Worm (Caenorhabditis elegans): ENCODE results near the gene Y38C1AA.19.

ce11 chrIV:119792-120191, 40.2 kb upstream of the Y38C1AA.19 start:
- TF ChIP-seq aly-2 (tag; optimal IDR thresholded peaks at IDR 0.05) (no peak), lin-13 (GFP tag; optimal IDR thresholded peaks at IDR 0.05) (no peak), snpc-4 (tag; optimal IDR thresholded peaks at IDR 0.05) (no peak), ztf-4 (tag; optimal IDR thresholded peaks at IDR 0.05) (no peak), skn-1 (tag; optimal IDR thresholded peaks at IDR 0.05) (no peak), lsy-2 (tag; optimal IDR thresholded peaks at IDR 0.05) (no peak), nhr-11 (tag; optimal IDR thresholded peaks at IDR 0.05) (no peak)

All from whole organism, L2 larva.